Fruit fly (Drosophila melanogaster) whole organism: ENCODE measurements around the gene CG12213.

Experiments used
- CG8478 ChIP-seq: fragments of >200 bp; optimal IDR thresholded peaks from 2 replicates; lab custom pipeline; 2018; ENCODE audit warnings: inconsistent platforms
- Dll ChIP-seq: fragments of >200 bp; optimal IDR thresholded peaks from 2 replicates; lab custom pipeline; 2017
- EcR ChIP-seq, 2 experiments: fragments of >200 bp; optimal IDR thresholded peaks; 2 replicates each; lab custom pipeline; 2017; ENCODE audit warnings: missing biosample characterization in 2 of 2, missing genetic modification characterization in 2 of 2, missing genetic modification reagents in 2 of 2
- pan ChIP-seq: fragments of >200 bp; optimal IDR thresholded peaks from 2 replicates; lab custom pipeline; 2017
- psq ChIP-seq: fragments of >200 bp; optimal IDR thresholded peaks from 2 replicates; lab custom pipeline; 2017
- usp ChIP-seq: fragments of >200 bp; optimal IDR thresholded peaks from 2 replicates; lab custom pipeline; 2017; ENCODE audit warnings: missing biosample characterization, missing genetic modification characterization, mixed read lengths

dm6 chr3R:11981962-11982361, 14.5 kb upstream of the CG12213 start, which contains the start of gene CG12224:
- no peak for TF ChIP-seq pan (lab: Kevin White, UChicago)
- TF ChIP-seq EcR (GFP tag; optimal IDR thresholded peaks at IDR 0.05; lab: Kevin White, UChicago) = no peak
- no peak for TF ChIP-seq Dll (lab: Kevin White, UChicago)
- TF ChIP-seq usp (GFP tag; lab: Kevin White, UChicago) = no peak
- no peak for TF ChIP-seq psq (lab: Kevin White, UChicago)
- TF ChIP-seq CG8478 (lab: Kevin White, UChicago) = no peak
